Fruit fly (Drosophila melanogaster) whole organism, embryonic: ENCODE measurements around the gene pix.
A peak's percentile ranks its signal among the peaks of the same experiment; 100 is the strongest.

ENCODE experiments used
- Bgb ChIP-seq: fragments of 200-800 bp; sonication (Bioruptor generic); IDR thresholded peaks from 2 replicates; pipeline ENCODE4 v1.3.6; 2022; ENCODE audit warnings: missing biosample characterization, missing genetic modification characterization; ENCODE audit not compliant: partially characterized antibody
- C15 ChIP-seq: fragments of 200-800 bp; sonication (Bioruptor generic); IDR thresholded peaks from 3 replicates; pipeline ENCODE4 v1.3.6; 2022; ENCODE audit warnings: missing biosample characterization, missing genetic modification characterization
- CG10147 ChIP-seq: fragments of 200-800 bp; sonication (Bioruptor generic); optimal IDR thresholded peaks from 2 replicates; lab custom pipeline; 2019; ENCODE audit warnings: missing biosample characterization, mild to moderate bottlenecking, missing genetic modification characterization, moderate library complexity
- CG11696 ChIP-seq: fragments of 200-800 bp; sonication (Bioruptor generic); IDR thresholded peaks from 2 replicates; pipeline ENCODE4 v1.3.6; 2022; ENCODE audit warnings: missing biosample characterization, missing genetic modification characterization
- CG14667 ChIP-seq: fragments of 200-800 bp; sonication (Bioruptor generic); IDR thresholded peaks from 2 replicates; pipeline ENCODE4 v1.3.6; 2022; ENCODE audit warnings: missing biosample characterization, missing genetic modification characterization
- CG2875 ChIP-seq: fragments of 200-800 bp; sonication (Bioruptor generic); optimal IDR thresholded peaks from 2 replicates; lab custom pipeline; 2017; ENCODE audit warnings: missing biosample characterization, mild to moderate bottlenecking, missing genetic modification characterization, missing genetic modification reagents
- CG2889 ChIP-seq: fragments of 200-800 bp; sonication (Bioruptor generic); IDR thresholded peaks from 3 replicates; pipeline ENCODE4 v1.3.6; 2022; ENCODE audit warnings: missing biosample characterization, missing genetic modification characterization
- CG31224 ChIP-seq: fragments of 200-800 bp; sonication (Bioruptor generic); IDR thresholded peaks from 2 replicates; pipeline ENCODE4 v1.3.6; 2022; ENCODE audit warnings: missing biosample characterization, missing genetic modification characterization
- CG34224 ChIP-seq: fragments of 200-800 bp; sonication (Bioruptor generic); IDR thresholded peaks from 3 replicates; pipeline ENCODE4 v1.3.6; 2022; ENCODE audit warnings: missing biosample characterization, missing genetic modification characterization; ENCODE audit not compliant: partially characterized antibody
- CG4360 ChIP-seq: fragments of 200-800 bp; sonication (Bioruptor generic); IDR thresholded peaks from 2 replicates; pipeline ENCODE4 v1.3.6; 2022; ENCODE audit warnings: missing biosample characterization, missing genetic modification characterization
- CG4854 ChIP-seq: fragments of 200-800 bp; sonication (Bioruptor generic); optimal IDR thresholded peaks from 2 replicates; lab custom pipeline; 2016; ENCODE audit warnings: missing biosample characterization, missing genetic modification characterization, inconsistent platforms
- CG6654 ChIP-seq: fragments of 200-800 bp; sonication (Bioruptor generic); optimal IDR thresholded peaks from 2 replicates; lab custom pipeline; 2017; ENCODE audit warnings: missing biosample characterization, mild to moderate bottlenecking, missing genetic modification characterization
- CG7372 ChIP-seq: fragments of 200-800 bp; sonication (Bioruptor generic); IDR thresholded peaks from 2 replicates; pipeline ENCODE4 v1.3.6; 2022; ENCODE audit warnings: missing biosample characterization, missing genetic modification characterization
- CG7839 ChIP-seq: fragments of 200-800 bp; sonication (Bioruptor generic); optimal IDR thresholded peaks from 3 replicates; lab custom pipeline; 2018; ENCODE audit warnings: missing biosample characterization, mild to moderate bottlenecking, missing genetic modification characterization, moderate library complexity
- CG8089 ChIP-seq: fragments of 200-800 bp; sonication (Bioruptor generic); optimal IDR thresholded peaks from 3 replicates; lab custom pipeline; 2016; ENCODE audit warnings: missing biosample characterization, missing genetic modification characterization
- CG8924 ChIP-seq: fragments of 200-800 bp; optimal IDR thresholded peaks from 3 replicates; lab custom pipeline; 2019; ENCODE audit warnings: missing biosample characterization, mild to moderate bottlenecking, missing genetic modification characterization, moderate library complexity
- CG9876 ChIP-seq: fragments of 200-800 bp; sonication (Bioruptor generic); optimal IDR thresholded peaks from 2 replicates; lab custom pipeline; 2016; ENCODE audit warnings: missing biosample characterization, missing genetic modification characterization
- CrebB ChIP-seq: fragments of 200-800 bp; sonication (Bioruptor generic); optimal IDR thresholded peaks from 3 replicates; lab custom pipeline; 2018; ENCODE audit warnings: missing biosample characterization, mild to moderate bottlenecking, missing genetic modification characterization
- D ChIP-seq, 2 experiments: fragments of 200-800 bp in 1 of 2; fragments of >200 bp in 1 of 2; sonication (Bioruptor generic) in 1 of 2; optimal IDR thresholded peaks; 2 replicates in 1 of 2; 3 replicates in 1 of 2; lab custom pipeline; 2017; ENCODE audit warnings: mild to moderate bottlenecking in 1 of 2, missing biosample characterization in 1 of 2, missing genetic modification characterization in 1 of 2, missing genetic modification reagents in 1 of 2
- Fer1 ChIP-seq: fragments of 200-800 bp; sonication (Bioruptor generic); optimal IDR thresholded peaks from 2 replicates; lab custom pipeline; 2017; ENCODE audit warnings: missing biosample characterization, mild to moderate bottlenecking, missing genetic modification characterization
- HmgZ ChIP-seq: fragments of 200-800 bp; sonication (Bioruptor generic); optimal IDR thresholded peaks from 2 replicates; lab custom pipeline; 2018; ENCODE audit warnings: missing biosample characterization, mild to moderate bottlenecking, missing genetic modification characterization
- Hr3 ChIP-seq: fragments of 200-800 bp; sonication (Bioruptor generic); optimal IDR thresholded peaks from 3 replicates; lab custom pipeline; 2016; ENCODE audit warnings: missing biosample characterization, missing genetic modification characterization
- MBD-R2 ChIP-seq: fragments of 200-800 bp; sonication (Bioruptor generic); IDR thresholded peaks from 2 replicates; pipeline ENCODE4 v1.3.6; 2022; ENCODE audit warnings: missing biosample characterization, missing genetic modification characterization
- MESR4 ChIP-seq: fragments of 200-800 bp; sonication (Bioruptor generic); optimal IDR thresholded peaks from 2 replicates; lab custom pipeline; 2018; ENCODE audit warnings: missing biosample characterization, mild to moderate bottlenecking, missing genetic modification characterization, moderate library complexity
- Ptx1 ChIP-seq: fragments of 200-800 bp; sonication (Bioruptor generic); IDR thresholded peaks from 2 replicates; pipeline ENCODE4 v1.3.6; 2022; ENCODE audit warnings: missing biosample characterization, missing genetic modification characterization
- Side ChIP-seq: fragments of 200-800 bp; sonication (Bioruptor generic); optimal IDR thresholded peaks from 2 replicates; lab custom pipeline; 2016; ENCODE audit warnings: missing biosample characterization, missing genetic modification characterization
- Sry-β ChIP-seq: fragments of 200-800 bp; sonication (Bioruptor generic); optimal IDR thresholded peaks from 2 replicates; lab custom pipeline; 2018; ENCODE audit warnings: missing biosample characterization, mild to moderate bottlenecking, missing genetic modification characterization, moderate library complexity
- TFAM ChIP-seq: fragments of 200-800 bp; sonication (Bioruptor generic); optimal IDR thresholded peaks from 2 replicates; lab custom pipeline; 2017; ENCODE audit warnings: missing biosample characterization, missing genetic modification characterization, inconsistent platforms
- ato ChIP-seq: fragments of 200-800 bp; sonication (Bioruptor generic); IDR thresholded peaks from 2 replicates; pipeline ENCODE4 v1.3.6; 2022; ENCODE audit warnings: missing biosample characterization, missing genetic modification characterization; ENCODE audit not compliant: partially characterized antibody
- chinmo ChIP-seq: fragments of 200-800 bp; sonication (Bioruptor generic); IDR thresholded peaks from 4 replicates; pipeline ENCODE4 v1.3.6; 2022; ENCODE audit warnings: missing biosample characterization, missing genetic modification characterization; ENCODE audit not compliant: partially characterized antibody
- crc ChIP-seq: fragments of 200-800 bp; sonication (Bioruptor generic); optimal IDR thresholded peaks from 2 replicates; lab custom pipeline; 2016; ENCODE audit warnings: missing biosample characterization, missing genetic modification characterization
- disco-r ChIP-seq: fragments of 200-800 bp; sonication (Bioruptor generic); optimal IDR thresholded peaks from 2 replicates; lab custom pipeline; 2016; ENCODE audit warnings: missing biosample characterization, missing genetic modification characterization
- dmrt11E ChIP-seq: fragments of 200-800 bp; sonication (Bioruptor generic); optimal IDR thresholded peaks from 3 replicates; lab custom pipeline; 2018; ENCODE audit warnings: missing biosample characterization, mild to moderate bottlenecking, missing genetic modification characterization, moderate library complexity
- fd102C ChIP-seq: fragments of 200-800 bp; sonication (Bioruptor generic); optimal IDR thresholded peaks from 2 replicates; lab custom pipeline; 2018; ENCODE audit warnings: missing biosample characterization, mild to moderate bottlenecking, missing genetic modification characterization, moderate library complexity
- fu2 ChIP-seq: fragments of 200-800 bp; sonication (Bioruptor generic); optimal IDR thresholded peaks from 2 replicates; lab custom pipeline; 2016; ENCODE audit warnings: missing biosample characterization, missing genetic modification characterization
- gce ChIP-seq: fragments of 200-800 bp; sonication (Bioruptor generic); IDR thresholded peaks from 3 replicates; pipeline ENCODE4 v1.3.6; 2022; ENCODE audit warnings: missing biosample characterization, missing genetic modification characterization
- gem ChIP-seq: fragments of 200-800 bp; sonication (Bioruptor generic); optimal IDR thresholded peaks from 2 replicates; lab custom pipeline; 2019; ENCODE audit warnings: missing biosample characterization, mild to moderate bottlenecking, missing genetic modification characterization, moderate library complexity
- h ChIP-seq: fragments of >200 bp; optimal IDR thresholded peaks from 2 replicates; lab custom pipeline; 2017
- hb ChIP-seq: fragments of 200-800 bp; sonication (Bioruptor generic); IDR thresholded peaks from 3 replicates; pipeline ENCODE4 v1.3.6; 2022; ENCODE audit warnings: missing biosample characterization, missing genetic modification characterization; ENCODE audit not compliant: partially characterized antibody
- ind ChIP-seq: fragments of 200-800 bp; sonication (Bioruptor generic); optimal IDR thresholded peaks from 3 replicates; lab custom pipeline; 2016; ENCODE audit warnings: missing biosample characterization, missing genetic modification characterization
- lbe ChIP-seq: fragments of 200-800 bp; sonication (Bioruptor generic); optimal IDR thresholded peaks from 2 replicates; lab custom pipeline; 2016; ENCODE audit warnings: missing biosample characterization, mild to moderate bottlenecking, missing genetic modification characterization
- luna ChIP-seq: fragments of 200-800 bp; sonication (Bioruptor generic); optimal IDR thresholded peaks from 2 replicates; lab custom pipeline; 2016; ENCODE audit warnings: missing biosample characterization, missing genetic modification characterization
- nom ChIP-seq: fragments of 200-800 bp; sonication (Bioruptor generic); optimal IDR thresholded peaks from 2 replicates; lab custom pipeline; 2017; ENCODE audit warnings: missing biosample characterization, missing genetic modification characterization, mild to moderate bottlenecking, moderate library complexity, missing genetic modification reagents
- pfk ChIP-seq: fragments of 200-800 bp; sonication (Bioruptor generic); optimal IDR thresholded peaks from 2 replicates; lab custom pipeline; 2018; ENCODE audit warnings: missing biosample characterization, mild to moderate bottlenecking, missing genetic modification characterization, moderate library complexity
- ranshi ChIP-seq: fragments of 200-800 bp; sonication (Bioruptor generic); IDR thresholded peaks from 2 replicates; pipeline ENCODE4 v1.3.6; 2022; ENCODE audit warnings: missing biosample characterization, missing genetic modification characterization
- run ChIP-seq: fragments of 200-800 bp; sonication (Bioruptor generic); optimal IDR thresholded peaks from 3 replicates; lab custom pipeline; 2018; ENCODE audit warnings: missing biosample characterization, mild to moderate bottlenecking, missing genetic modification characterization
- shn ChIP-seq: fragments of 200-800 bp; sonication (Bioruptor generic); optimal IDR thresholded peaks from 3 replicates; lab custom pipeline; 2016; ENCODE audit warnings: missing biosample characterization, missing genetic modification characterization
- tio ChIP-seq: fragments of 200-800 bp; sonication (Bioruptor generic); optimal IDR thresholded peaks from 2 replicates; lab custom pipeline; 2017; ENCODE audit warnings: missing biosample characterization, missing genetic modification characterization, inconsistent platforms
- trh ChIP-seq: fragments of 200-800 bp; sonication (Bioruptor generic); optimal IDR thresholded peaks from 2 replicates; lab custom pipeline; 2016; ENCODE audit warnings: missing biosample characterization, missing genetic modification characterization
- vnd ChIP-seq: fragments of 200-800 bp; sonication (Bioruptor generic); IDR thresholded peaks from 3 replicates; pipeline ENCODE4 v1.3.6; 2022; ENCODE audit warnings: missing biosample characterization, missing genetic modification characterization; ENCODE audit not compliant: partially characterized antibody
- zen2 ChIP-seq: fragments of 200-800 bp; sonication (Bioruptor generic); IDR thresholded peaks from 3 replicates; pipeline ENCODE4 v1.3.6; 2022; ENCODE audit warnings: missing biosample characterization, missing genetic modification characterization; ENCODE audit not compliant: partially characterized antibody

pix gene

dm6 chr3L:8925679-8926078 lies 48.9 kb downstream of the pix start (continued):
- no peak for TF ChIP-seq CG7372 (GFP tag; lab: Robert Waterston, UW)
- TF ChIP-seq CG2889 (GFP tag; lab: Robert Waterston, UW) = no peak
- TF ChIP-seq Ptx1 (GFP tag; lab: Robert Waterston, UW) = no peak
- peak; percentile 59; the same call in 2 of the 3 replicates for TF ChIP-seq gce (GFP tag; lab: Robert Waterston, UW)
- TF ChIP-seq trh (GFP tag; lab: Kevin White, UChicago) = no peak
- TF ChIP-seq Sry-β (GFP tag; lab: Kevin White, UChicago) = peak; percentile 41
- TF ChIP-seq CrebB (tag; lab: Kevin White, UChicago) = no peak
- TF ChIP-seq ind (GFP tag; lab: Kevin White, UChicago) = no peak
- no peak for TF ChIP-seq CG6654
- TF ChIP-seq gem (tag; lab: Kevin White, UChicago) = peak; percentile 60
- no peak for TF ChIP-seq lbe (GFP tag; lab: Kevin White, UChicago)
- no peak for TF ChIP-seq luna (GFP tag; lab: Kevin White, UChicago)
- TF ChIP-seq CG9876 (GFP tag; lab: Kevin White, UChicago) = no peak
- no peak for TF ChIP-seq chinmo (GFP tag; lab: Robert Waterston, UW)
- TF ChIP-seq CG8924 (tag; lab: Kevin White, UChicago) = no peak
- no peak for TF ChIP-seq shn
- no peak for TF ChIP-seq pfk (GFP tag; lab: Kevin White, UChicago)
- no peak for TF ChIP-seq nom (GFP tag; lab: Kevin White, UChicago)
- no peak for TF ChIP-seq fu2
- no peak for TF ChIP-seq CG11696 (GFP tag; lab: Robert Waterston, UW)
- TF ChIP-seq tio (GFP tag; lab: Kevin White, UChicago) = no peak
- no peak for TF ChIP-seq CG14667 (GFP tag; lab: Robert Waterston, UW)
- no peak for TF ChIP-seq MESR4 (GFP tag; lab: Kevin White, UChicago)
- TF ChIP-seq Bgb = no peak
- no peak for TF ChIP-seq fd102C (GFP tag; lab: Kevin White, UChicago)
- TF ChIP-seq TFAM (GFP tag; lab: Kevin White, UChicago) = no peak
- no peak for TF ChIP-seq ranshi (GFP tag; lab: Robert Waterston, UW)
- no peak for TF ChIP-seq CG10147 (GFP tag; lab: Kevin White, UChicago)
- no peak for TF ChIP-seq CG4854 (GFP tag; lab: Kevin White, UChicago)
- TF ChIP-seq zen2 = no peak
- no peak for TF ChIP-seq run (tag; lab: Kevin White, UChicago)
- no peak for TF ChIP-seq CG31224 (GFP tag; lab: Robert Waterston, UW)
- no peak for TF ChIP-seq HmgZ (tag; lab: Kevin White, UChicago)
- no peak for TF ChIP-seq Hr3
- no peak for TF ChIP-seq h (lab: Kevin White, UChicago)
- TF ChIP-seq hb (GFP tag; lab: Robert Waterston, UW) = no peak
- TF ChIP-seq Fer1 (GFP tag; lab: Kevin White, UChicago) = no peak
- no peak for TF ChIP-seq D (optimal IDR thresholded peaks at IDR 0.05; lab: Kevin White, UChicago)
- peak; percentile 62 for TF ChIP-seq D (GFP tag; optimal IDR thresholded peaks at IDR 0.05; lab: Kevin White, UChicago)
- TF ChIP-seq ato (GFP tag; lab: Robert Waterston, UW) = no peak
- peak; percentile 83 for TF ChIP-seq CG2875 (GFP tag; lab: Kevin White, UChicago)
- no peak for TF ChIP-seq vnd (GFP tag; lab: Robert Waterston, UW)
- TF ChIP-seq MBD-R2 (GFP tag; lab: Robert Waterston, UW) = no peak
- peak; percentile 3 for TF ChIP-seq CG8089 (GFP tag; lab: Kevin White, UChicago)
- no peak for TF ChIP-seq C15
- TF ChIP-seq CG4360 = no peak
- peak; percentile 23 for TF ChIP-seq dmrt11E
- TF ChIP-seq CG7839 (tag; lab: Kevin White, UChicago) = no peak
- no peak for TF ChIP-seq CG34224
- TF ChIP-seq Side (GFP tag; lab: Kevin White, UChicago) = no peak
- no peak for TF ChIP-seq crc (GFP tag; lab: Kevin White, UChicago)
- TF ChIP-seq disco-r (GFP tag; lab: Kevin White, UChicago) = no peak
